Fruit fly (Drosophila melanogaster) whole organism, wandering third instar larva: Measurements from ENCODE around the gene CG10366.

ENCODE experiments used
- Jra ChIP-seq: sonication (Bioruptor generic); optimal IDR thresholded peaks from 2 replicates; lab custom pipeline; 2016; ENCODE audit warnings: missing biosample characterization, missing genetic modification characterization
- Myc ChIP-seq: fragments of >200 bp; optimal IDR thresholded peaks from 2 replicates; lab custom pipeline; 2017
- dsf ChIP-seq: sonication (Bioruptor generic); optimal IDR thresholded peaks from 2 replicates; lab custom pipeline; 2016; ENCODE audit warnings: missing biosample characterization, missing genetic modification characterization, borderline replicate concordance
- h ChIP-seq: fragments of 200-800 bp; sonication (Bioruptor generic); optimal IDR thresholded peaks from 3 replicates; lab custom pipeline; 2016; ENCODE audit warnings: missing biosample characterization, mild to moderate bottlenecking, missing genetic modification characterization

DNA sequence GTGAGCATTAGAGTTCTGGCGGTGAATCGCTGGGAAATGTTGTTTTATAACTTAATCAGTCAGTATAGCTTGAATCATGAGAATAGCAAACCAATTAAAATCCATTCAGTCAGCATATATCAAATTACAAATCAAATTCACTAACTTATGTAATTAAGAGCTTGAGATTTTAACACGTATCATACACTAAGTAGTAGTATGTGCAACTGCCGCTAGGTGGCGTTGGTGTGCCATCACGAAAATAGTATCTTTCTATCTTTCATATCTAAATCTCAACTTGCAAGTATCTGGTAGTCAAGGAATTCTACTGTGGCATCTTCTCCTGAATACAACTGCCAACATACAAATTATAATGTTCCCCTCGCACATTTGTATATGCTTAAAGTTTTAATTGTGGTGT is 50.0 kb downstream of the CG10366 start:
- TF ChIP-seq h (GFP tag; lab: Kevin White, UChicago) (no peak), Jra (GFP tag; lab: Kevin White, UChicago) (no peak), Myc (lab: Kevin White, UChicago) (no peak), dsf (GFP tag; lab: Kevin White, UChicago) (no peak)
